Worm (Caenorhabditis elegans) whole organism, L4 larva: ENCODE data around the gene cpr-6.

Experiments used
- D1046.2 ChIP-seq: fragments of 200-800 bp; sonication (Bioruptor generic); IDR thresholded peaks from 2 replicates; pipeline ENCODE4 v1.3.6; 2022; ENCODE audit warnings: missing genetic modification characterization, missing compliant biosample characterization
- F10B5.3 ChIP-seq: sonication (generic microtip); optimal IDR thresholded peaks from 2 replicates; lab custom pipeline; 2016; ENCODE audit warnings: mild to moderate bottlenecking, missing genetic modification characterization, missing compliant biosample characterization
- F37D6.2 ChIP-seq: sonication (generic microtip); optimal IDR thresholded peaks from 2 replicates; lab custom pipeline; 2016; ENCODE audit warnings: mild to moderate bottlenecking, missing genetic modification characterization, missing compliant biosample characterization
- F44E2.7 ChIP-seq: fragments of 200-800 bp; sonication (Bioruptor generic); IDR thresholded peaks from 2 replicates; pipeline ENCODE4 v2.1.2; 2022; ENCODE audit warnings: missing genetic modification characterization, missing compliant biosample characterization
- F49E8.2 ChIP-seq: sonication (generic microtip); optimal IDR thresholded peaks from 2 replicates; lab custom pipeline; 2016; ENCODE audit warnings: missing compliant biosample characterization, mild to moderate bottlenecking, missing genetic modification characterization, borderline replicate concordance
- R02D3.7 ChIP-seq: fragments of 150-350 bp; sonication (generic microtip); optimal IDR thresholded peaks from 3 replicates; lab custom pipeline; 2014; ENCODE audit warnings: missing biosample characterization, missing genetic modification characterization
- Y105C5A.15 ChIP-seq: fragments of 200-800 bp; sonication (Bioruptor generic); IDR thresholded peaks from 2 replicates; pipeline ENCODE4 v1.3.6; 2022; ENCODE audit warnings: missing genetic modification characterization, missing compliant biosample characterization
- Y5F2A.4 ChIP-seq: fragments of 200-800 bp; sonication (Bioruptor generic); optimal IDR thresholded peaks from 2 replicates; lab custom pipeline; 2018; ENCODE audit warnings: mild to moderate bottlenecking, missing genetic modification characterization, missing compliant biosample characterization
- ZK337.2 ChIP-seq: fragments of 200-800 bp; sonication (Bioruptor generic); IDR thresholded peaks from 2 replicates; pipeline ENCODE4 v1.3.6; 2022; ENCODE audit warnings: missing genetic modification reagents, missing genetic modification characterization, missing compliant biosample characterization
- ceh-28 ChIP-seq: fragments of 150-350 bp; optimal IDR thresholded peaks from 2 replicates; lab custom pipeline; 2014; ENCODE audit warnings: missing biosample characterization, missing genetic modification reagents, missing genetic modification characterization
- ceh-44 ChIP-seq: fragments of 200-800 bp; sonication (Bioruptor generic); IDR thresholded peaks from 2 replicates; pipeline ENCODE4 v1.3.6; 2022; ENCODE audit warnings: missing genetic modification reagents, missing genetic modification characterization, missing compliant biosample characterization
- ceh-62 ChIP-seq: sonication (generic microtip); optimal IDR thresholded peaks from 2 replicates; lab custom pipeline; 2017; ENCODE audit warnings: missing biosample characterization, missing genetic modification characterization
- cey-2 ChIP-seq: sonication (generic microtip); optimal IDR thresholded peaks from 3 replicates; lab custom pipeline; 2017; ENCODE audit warnings: missing genetic modification characterization, mild to moderate bottlenecking, missing compliant biosample characterization, antibody characterized with exemption, borderline replicate concordance; ENCODE audit not compliant: insufficient read depth
- daf-12 ChIP-seq: fragments of 150-350 bp; optimal IDR thresholded peaks from 2 replicates; lab custom pipeline; 2014; ENCODE audit warnings: missing biosample characterization, missing genetic modification reagents, missing genetic modification characterization
- daf-16 ChIP-seq, 3 experiments: sonication (generic microtip); optimal IDR thresholded peaks; 2 replicates each; lab custom pipeline; 2016 to 2017; ENCODE audit warnings: missing genetic modification characterization in 3 of 3, missing genetic modification reagents in 3 of 3, mild to moderate bottlenecking in 2 of 3, missing compliant biosample characterization in 2 of 3, missing biosample characterization in 1 of 3, moderate library complexity in 1 of 3
- daf-19 ChIP-seq: fragments of 200-800 bp; sonication (Bioruptor generic); conservative IDR thresholded peaks from 2 replicates; pipeline ENCODE4 v1.3.6; 2022; ENCODE audit warnings: missing genetic modification characterization, missing compliant biosample characterization
- daf-8 ChIP-seq: fragments of 200-800 bp; sonication (Bioruptor generic); IDR thresholded peaks from 2 replicates; pipeline ENCODE4 v1.3.6; 2022; ENCODE audit warnings: missing genetic modification characterization, missing compliant biosample characterization
- dmd-8 ChIP-seq: fragments of 200-800 bp; sonication (Bioruptor generic); IDR thresholded peaks from 2 replicates; pipeline ENCODE4 v1.3.6; 2022; ENCODE audit warnings: missing genetic modification characterization, missing compliant biosample characterization
- duxl-1 ChIP-seq: sonication (generic microtip); optimal IDR thresholded peaks from 2 replicates; lab custom pipeline; 2016; ENCODE audit warnings: mild to moderate bottlenecking, missing genetic modification characterization, moderate library complexity, missing compliant biosample characterization; ENCODE audit not compliant: poor library complexity
- dve-1 ChIP-seq: sonication (generic microtip); optimal IDR thresholded peaks from 2 replicates; lab custom pipeline; 2017; ENCODE audit warnings: antibody characterized with exemption, mild to moderate bottlenecking, missing genetic modification characterization, missing compliant biosample characterization; ENCODE audit not compliant: insufficient read depth
- fkh-10 ChIP-seq: fragments of 150-350 bp; optimal IDR thresholded peaks from 2 replicates; lab custom pipeline; 2014; ENCODE audit warnings: missing biosample characterization, missing genetic modification reagents, missing genetic modification characterization
- hif-1 ChIP-seq, 2 experiments: sonication (generic microtip); optimal IDR thresholded peaks; 2 replicates each; lab custom pipeline; 2016 to 2017; ENCODE audit warnings: missing compliant biosample characterization in 2 of 2, missing genetic modification characterization in 2 of 2, missing genetic modification reagents in 2 of 2, missing genotype in 2 of 2, mild to moderate bottlenecking in 1 of 2
- hmg-1.1 ChIP-seq: fragments of 200-800 bp; sonication (Bioruptor generic); IDR thresholded peaks from 2 replicates; pipeline ENCODE4 v1.3.6; 2022; ENCODE audit warnings: missing genetic modification reagents, missing genetic modification characterization, missing compliant biosample characterization
- jun-1 ChIP-seq: fragments of 150-350 bp; optimal IDR thresholded peaks from 2 replicates; lab custom pipeline; 2014; ENCODE audit warnings: missing biosample characterization, missing genetic modification reagents, missing genetic modification characterization
- lin-13 ChIP-seq: fragments of 150-350 bp; optimal IDR thresholded peaks from 2 replicates; lab custom pipeline; 2014; ENCODE audit warnings: missing biosample characterization, missing genetic modification reagents, missing genetic modification characterization
- madf-5 ChIP-seq, 2 experiments: fragments of 200-800 bp; sonication (Bioruptor generic); IDR thresholded peaks; 2 replicates each; pipeline ENCODE4 v1.3.6; 2022; ENCODE audit warnings: missing compliant biosample characterization in 2 of 2, missing genetic modification characterization in 2 of 2
- mdl-1 ChIP-seq, 2 experiments: fragments of 150-350 bp in 1 of 2; sonication (generic microtip) in 1 of 2; optimal IDR thresholded peaks; 2 replicates each; lab custom pipeline; 2014 to 2017; ENCODE audit warnings: missing biosample characterization in 2 of 2, missing genetic modification characterization in 2 of 2
- mdt-29 ChIP-seq: fragments of 200-800 bp; sonication (Bioruptor generic); IDR thresholded peaks from 2 replicates; pipeline ENCODE4 v1.3.6; 2022; ENCODE audit warnings: missing genetic modification reagents, missing genetic modification characterization, missing compliant biosample characterization
- mxl-2 ChIP-seq: fragments of 200-800 bp; sonication (Bioruptor generic); conservative IDR thresholded peaks from 2 replicates; pipeline ENCODE4 v1.3.6; 2022; ENCODE audit warnings: missing genetic modification reagents, missing genetic modification characterization, missing compliant biosample characterization
- mxl-3 ChIP-seq: fragments of 200-800 bp; sonication (Bioruptor generic); optimal IDR thresholded peaks from 2 replicates; lab custom pipeline; 2018; ENCODE audit warnings: mild to moderate bottlenecking, missing genetic modification characterization, missing compliant biosample characterization
- nhr-102 ChIP-seq: sonication (generic microtip); optimal IDR thresholded peaks from 2 replicates; lab custom pipeline; 2016; ENCODE audit warnings: mild to moderate bottlenecking, missing genetic modification characterization, moderate library complexity, missing compliant biosample characterization
- nhr-11 ChIP-seq: fragments of 150-350 bp; optimal IDR thresholded peaks from 2 replicates; lab custom pipeline; 2014; ENCODE audit warnings: missing biosample characterization, missing genetic modification characterization
- nhr-25 ChIP-seq: sonication (generic microtip); optimal IDR thresholded peaks from 2 replicates; lab custom pipeline; 2017; ENCODE audit warnings: missing genetic modification characterization, mild to moderate bottlenecking, missing compliant biosample characterization, antibody characterized with exemption, moderate library complexity, borderline replicate concordance; ENCODE audit not compliant: insufficient read depth
- php-3 ChIP-seq: fragments of 200-800 bp; sonication (Bioruptor generic); IDR thresholded peaks from 2 replicates; pipeline ENCODE4 v1.3.6; 2022; ENCODE audit warnings: missing genetic modification reagents, missing genetic modification characterization, missing compliant biosample characterization
- pqm-1 ChIP-seq: sonication (generic microtip); optimal IDR thresholded peaks from 2 replicates; lab custom pipeline; 2017; ENCODE audit warnings: missing biosample characterization, missing genetic modification characterization
- sdz-12 ChIP-seq: fragments of 200-800 bp; sonication (Bioruptor generic); optimal IDR thresholded peaks from 2 replicates; lab custom pipeline; 2018; ENCODE audit warnings: mild to moderate bottlenecking, missing genetic modification characterization, missing compliant biosample characterization
- set-16 ChIP-seq: fragments of 200-800 bp; sonication (Bioruptor generic); IDR thresholded peaks from 2 replicates; pipeline ENCODE4 v1.3.6; 2022; ENCODE audit warnings: missing genetic modification reagents, missing genetic modification characterization, missing compliant biosample characterization
- skn-1 ChIP-seq: fragments of 150-350 bp; optimal IDR thresholded peaks from 2 replicates; lab custom pipeline; 2014; ENCODE audit warnings: missing biosample characterization, missing genetic modification characterization
- snpc-1.2 ChIP-seq: fragments of 200-800 bp; sonication (Bioruptor generic); IDR thresholded peaks from 2 replicates; pipeline ENCODE4 v1.3.6; 2022; ENCODE audit warnings: missing genetic modification reagents, missing genetic modification characterization, missing compliant biosample characterization
- snpc-4 ChIP-seq: fragments of 150-350 bp; optimal IDR thresholded peaks from 2 replicates; lab custom pipeline; 2014; ENCODE audit warnings: missing biosample characterization, missing genetic modification characterization
- spr-3 ChIP-seq: fragments of 200-800 bp; sonication (Bioruptor generic); optimal IDR thresholded peaks from 2 replicates; lab custom pipeline; 2018; ENCODE audit warnings: mild to moderate bottlenecking, missing genetic modification characterization, missing compliant biosample characterization
- tra-1 ChIP-seq: fragments of 200-800 bp; sonication (Bioruptor generic); IDR thresholded peaks from 2 replicates; pipeline ENCODE4 v1.3.6; 2022; ENCODE audit warnings: missing genetic modification reagents, missing genetic modification characterization, missing compliant biosample characterization
- unc-130 ChIP-seq: sonication (generic microtip); optimal IDR thresholded peaks from 2 replicates; lab custom pipeline; 2016; ENCODE audit warnings: missing genetic modification reagents, missing genetic modification characterization, missing compliant biosample characterization
- unc-62 ChIP-seq, 3 experiments: fragments of 150-350 bp in 1 of 3; sonication (generic microtip); optimal IDR thresholded peaks in 2 of 3; peaks in 1 of 3; 1 replicate in 1 of 3; 2 replicates in 2 of 3; lab custom pipeline; 2014 to 2017; ENCODE audit warnings: missing biosample characterization in 3 of 3, missing genetic modification characterization in 3 of 3, missing genetic modification reagents in 3 of 3, missing genotype in 1 of 3
- vab-7 ChIP-seq: fragments of 200-800 bp; sonication (Bioruptor generic); IDR thresholded peaks from 2 replicates; pipeline ENCODE4 v1.3.6; 2022; ENCODE audit warnings: missing genetic modification reagents, missing genetic modification characterization, missing compliant biosample characterization
- zfp-3 ChIP-seq: fragments of 200-800 bp; sonication (Bioruptor generic); conservative IDR thresholded peaks from 2 replicates; pipeline ENCODE4 v1.3.6; 2022; ENCODE audit warnings: missing genetic modification reagents, missing genetic modification characterization, missing compliant biosample characterization
- zip-2 ChIP-seq: fragments of 150-350 bp; optimal IDR thresholded peaks from 2 replicates; lab custom pipeline; 2014; ENCODE audit warnings: missing biosample characterization, missing genetic modification characterization

cpr-6 gene

DNA sequence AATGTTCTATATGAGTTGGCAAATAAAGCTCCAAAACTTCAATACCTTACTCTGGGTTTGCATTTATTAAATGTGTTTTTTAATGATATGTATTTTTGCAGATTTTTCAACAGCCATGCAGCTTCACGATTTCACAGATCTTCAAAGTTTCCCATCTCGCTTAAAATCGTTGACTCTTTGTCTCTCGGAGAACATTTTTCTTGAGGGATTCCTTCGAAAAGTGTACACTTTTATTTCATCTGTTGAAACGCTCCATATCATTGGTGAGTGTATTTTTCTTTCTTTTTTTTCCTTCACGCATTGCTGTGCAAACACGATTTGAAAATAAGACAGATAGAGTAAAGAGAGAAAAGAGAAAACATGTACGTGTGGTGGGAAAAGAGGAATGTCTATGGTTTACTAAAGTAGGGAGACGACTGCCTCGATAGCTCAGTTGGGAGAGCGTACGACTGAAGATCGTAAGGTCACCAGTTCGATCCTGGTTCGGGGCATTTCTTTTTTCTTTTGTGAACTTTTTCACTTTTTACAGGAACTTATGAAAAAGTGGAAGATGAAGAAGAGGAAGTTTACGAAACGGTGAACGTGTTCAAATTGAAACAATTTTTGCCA lies 13.7 kb upstream of the cpr-6 start (continued):
- TF ChIP-seq nhr-102 (no peak), duxl-1 (tag; lab: Kevin White, UChicago) (no peak), ceh-44 (GFP tag; lab: Robert Waterston, UW) (0 out of 2 replicates have a peak, but pooled peaks have one; percentile 55), lin-13 (peak; percentile 47), Y105C5A.15 (GFP tag; lab: Robert Waterston, UW) (peak; percentile 89; the same call in 1 of the 2 replicates), D1046.2 (GFP tag; lab: Robert Waterston, UW) (peak; percentile 72; the same call in 1 of the 2 replicates), Y5F2A.4 (GFP tag; lab: Kevin White, UChicago) (peak; percentile 61), mxl-3 (peak; percentile 55), zip-2 (no peak), zfp-3 (0 out of 2 replicates have a peak, but pooled peaks have one; percentile 53), mdt-29 (no peak), hif-1 (tag; optimal IDR thresholded peaks at IDR 0.05; lab: Kevin White, UChicago) (no peak), ceh-62 (no peak), nhr-11 (peak; percentile 57), daf-19 (GFP tag; lab: Robert Waterston, UW) (peak; percentile 91), daf-16 (GFP tag; optimal IDR thresholded peaks at IDR 0.05; lab: Kevin White, UChicago) (peak; percentile 63 to 93), daf-16 (tag; optimal IDR thresholded peaks at IDR 0.05; lab: Kevin White, UChicago) (peak; percentile 68), ZK337.2 (0 out of 2 replicates have a peak, but pooled peaks have one; percentile 45), daf-8 (GFP tag; lab: Robert Waterston, UW) (no peak), F37D6.2 (tag; lab: Kevin White, UChicago) (peak; percentile 35), mxl-2 (peak; percentile 68; the same call in 1 of the 2 replicates), skn-1 (tag; lab: Kevin White, UChicago) (no peak), F44E2.7 (peak; percentile 87; the same call in 1 of the 2 replicates), dve-1 (tag; lab: Kevin White, UChicago) (peak; percentile 52), fkh-10 (GFP tag; lab: Kevin White, UChicago) (no peak), php-3 (peak; percentile 83), snpc-1.2 (GFP tag; lab: Robert Waterston, UW) (no peak), sdz-12 (GFP tag; lab: Kevin White, UChicago) (peak; percentile 46), madf-5 (GFP tag; IDR thresholded peaks at IDR 0.05; lab: Robert Waterston, UW) (peak; percentile 63 to 96; a peak in 3 of 4 replicates), tra-1 (peak; percentile 90), jun-1 (tag; lab: Kevin White, UChicago) (no peak), F10B5.3 (tag; lab: Kevin White, UChicago) (peak; percentile 51), hmg-1.1 (GFP tag; lab: Robert Waterston, UW) (peak; percentile 91), ceh-28 (tag; lab: Kevin White, UChicago) (no peak), daf-12 (tag; lab: Kevin White, UChicago) (no peak), F49E8.2 (tag; lab: Kevin White, UChicago) (peak; percentile 58), mdl-1 (tag; optimal IDR thresholded peaks at IDR 0.05; lab: Kevin White, UChicago) (peak in 1 of 2 experiments; percentile 48), vab-7 (GFP tag; lab: Robert Waterston, UW) (peak; percentile 91), spr-3 (GFP tag; lab: Kevin White, UChicago) (peak; percentile 67), cey-2 (tag; lab: Kevin White, UChicago) (no peak), R02D3.7 (tag; lab: Kevin White, UChicago) (peak; percentile 21), dmd-8 (GFP tag; lab: Robert Waterston, UW) (no peak; the same call in 1 of the 2 replicates), snpc-4 (tag; lab: Kevin White, UChicago) (no peak), pqm-1 (tag; lab: Kevin White, UChicago) (no peak), set-16 (GFP tag; lab: Robert Waterston, UW) (no peak), nhr-25 (tag; lab: Kevin White, UChicago) (no peak), unc-62 (GFP tag; optimal IDR thresholded peaks at IDR 0.05 in 1 of 2; lab: Kevin White, UChicago) (peak in 1 of 2 experiments; percentile 94), unc-62 (tag; optimal IDR thresholded peaks at IDR 0.05; lab: Kevin White, UChicago) (no peak), unc-130 (GFP tag; lab: Kevin White, UChicago) (peak; percentile 41)
